Worm (Caenorhabditis elegans) whole organism, L1 larva: ENCODE results near the gene sra-32.

ENCODE experiments used
- egl-27 ChIP-seq, 2 experiments: fragments of 150-350 bp in 1 of 2; sonication (generic microtip); optimal IDR thresholded peaks; 3 replicates each; lab custom pipeline; 2017 to 2018; ENCODE audit warnings: missing biosample characterization in 2 of 2, missing genetic modification characterization in 2 of 2, missing genetic modification reagents in 2 of 2
- lin-13 ChIP-seq: fragments of 150-350 bp; optimal IDR thresholded peaks from 2 replicates; lab custom pipeline; 2014; ENCODE audit warnings: missing biosample characterization, missing genetic modification reagents, missing genetic modification characterization

- no peak for TF ChIP-seq lin-13 (GFP tag; lab: Kevin White, UChicago)
- no peak for TF ChIP-seq egl-27 (tag; optimal IDR thresholded peaks at IDR 0.05; lab: Kevin White, UChicago)
These were observed 34.5 kb upstream of the sra-32 start for ce11 chrII:4566237-4566636.
